Fruit fly (Drosophila melanogaster) whole organism, embryonic: ENCODE data around the gene Cyp6v1.

Source experiments
- ATbp ChIP-seq: fragments of 200-800 bp; sonication (Bioruptor generic); optimal IDR thresholded peaks from 2 replicates; lab custom pipeline; 2017; ENCODE audit warnings: missing biosample characterization, mild to moderate bottlenecking, missing genetic modification characterization, missing genetic modification reagents
- Adf1 ChIP-seq: fragments of 200-800 bp; sonication (Bioruptor generic); IDR thresholded peaks from 2 replicates; pipeline ENCODE4 v1.3.6; 2022; ENCODE audit warnings: missing biosample characterization, missing genetic modification characterization
- Atf-2 ChIP-seq: fragments of 200-800 bp; sonication (Bioruptor generic); optimal IDR thresholded peaks from 2 replicates; lab custom pipeline; 2016; ENCODE audit warnings: missing biosample characterization, missing genetic modification characterization
- CG10321 ChIP-seq: fragments of 200-800 bp; sonication (Bioruptor generic); IDR thresholded peaks from 2 replicates; pipeline ENCODE4 v1.3.6; 2022; ENCODE audit warnings: missing biosample characterization, missing genetic modification characterization
- CG11247 ChIP-seq: fragments of 200-800 bp; sonication (Bioruptor generic); IDR thresholded peaks from 2 replicates; pipeline ENCODE4 v1.3.6; 2022; ENCODE audit warnings: missing biosample characterization, missing genetic modification characterization
- CG1832 ChIP-seq: fragments of 200-800 bp; sonication (Bioruptor generic); optimal IDR thresholded peaks from 2 replicates; lab custom pipeline; 2017; ENCODE audit warnings: missing biosample characterization, mild to moderate bottlenecking, missing genetic modification characterization, inconsistent platforms
- CG18764 ChIP-seq: fragments of 200-800 bp; sonication (Bioruptor generic); optimal IDR thresholded peaks from 3 replicates; lab custom pipeline; 2016; ENCODE audit warnings: missing biosample characterization, missing genetic modification characterization
- CG33213 ChIP-seq: fragments of 200-800 bp; sonication (Bioruptor generic); optimal IDR thresholded peaks from 3 replicates; lab custom pipeline; 2016; ENCODE audit warnings: missing biosample characterization, missing genetic modification characterization
- CG4328 ChIP-seq: fragments of 200-800 bp; sonication (Bioruptor generic); optimal IDR thresholded peaks from 3 replicates; lab custom pipeline; 2017; ENCODE audit warnings: missing biosample characterization, missing genetic modification reagents, missing genetic modification characterization
- CG4360 ChIP-seq: fragments of 200-800 bp; sonication (Bioruptor generic); IDR thresholded peaks from 2 replicates; pipeline ENCODE4 v1.3.6; 2022; ENCODE audit warnings: missing biosample characterization, missing genetic modification characterization
- CG4404 ChIP-seq: fragments of 200-800 bp; sonication (Bioruptor generic); IDR thresholded peaks from 2 replicates; pipeline ENCODE4 v1.3.6; 2022; ENCODE audit warnings: missing biosample characterization, missing genetic modification characterization
- CG4424 ChIP-seq: fragments of 200-800 bp; sonication (Bioruptor generic); optimal IDR thresholded peaks from 3 replicates; lab custom pipeline; 2016; ENCODE audit warnings: missing biosample characterization, missing genetic modification characterization
- CG5245 ChIP-seq: fragments of 200-800 bp; sonication (Bioruptor generic); optimal IDR thresholded peaks from 3 replicates; lab custom pipeline; 2016; ENCODE audit warnings: missing biosample characterization, missing genetic modification characterization
- D19A ChIP-seq: fragments of 200-800 bp; optimal IDR thresholded peaks from 3 replicates; lab custom pipeline; 2019; ENCODE audit warnings: missing biosample characterization, mild to moderate bottlenecking, missing genetic modification characterization, moderate library complexity
- Deaf1 ChIP-seq: fragments of 200-800 bp; optimal IDR thresholded peaks from 3 replicates; lab custom pipeline; 2019; ENCODE audit warnings: missing biosample characterization, mild to moderate bottlenecking, missing genetic modification characterization, moderate library complexity
- HHEX ChIP-seq: fragments of 200-800 bp; sonication (Bioruptor generic); optimal IDR thresholded peaks from 3 replicates; lab custom pipeline; 2017; ENCODE audit warnings: missing biosample characterization, mild to moderate bottlenecking, missing genetic modification characterization, missing genetic modification reagents
- Hr3 ChIP-seq: fragments of 200-800 bp; sonication (Bioruptor generic); optimal IDR thresholded peaks from 3 replicates; lab custom pipeline; 2016; ENCODE audit warnings: missing biosample characterization, missing genetic modification characterization
- Nf-YB ChIP-seq: fragments of 200-800 bp; sonication (Bioruptor generic); optimal IDR thresholded peaks from 3 replicates; lab custom pipeline; 2019; ENCODE audit warnings: missing biosample characterization, mild to moderate bottlenecking, missing genetic modification characterization, moderate library complexity
- Nf-YC ChIP-seq: fragments of 200-800 bp; optimal IDR thresholded peaks from 3 replicates; lab custom pipeline; 2019; ENCODE audit warnings: missing biosample characterization, mild to moderate bottlenecking, missing genetic modification characterization, moderate library complexity
- NfI ChIP-seq: fragments of 200-800 bp; sonication (Bioruptor generic); optimal IDR thresholded peaks from 3 replicates; lab custom pipeline; 2018; ENCODE audit warnings: missing biosample characterization, mild to moderate bottlenecking, missing genetic modification characterization, moderate library complexity
- Pdp1 ChIP-seq, 2 experiments: fragments of 200-800 bp; sonication (Bioruptor generic); optimal IDR thresholded peaks; 3 replicates each; lab custom pipeline; 2016; ENCODE audit warnings: missing biosample characterization in 2 of 2, missing genetic modification characterization in 2 of 2, mild to moderate bottlenecking in 1 of 2, moderate library complexity in 1 of 2
- Sin3A ChIP-seq: fragments of >200 bp; optimal IDR thresholded peaks from 2 replicates; lab custom pipeline; 2018
- Xbp1 ChIP-seq: fragments of 200-800 bp; sonication (Bioruptor generic); optimal IDR thresholded peaks from 3 replicates; lab custom pipeline; 2016; ENCODE audit warnings: missing biosample characterization, mild to moderate bottlenecking, missing genetic modification characterization
- abd-A ChIP-seq: fragments of 200-800 bp; sonication (Bioruptor generic); optimal IDR thresholded peaks from 3 replicates; lab custom pipeline; 2019; ENCODE audit warnings: missing biosample characterization, mild to moderate bottlenecking, missing genetic modification characterization, moderate library complexity
- amos ChIP-seq: fragments of 200-800 bp; sonication (Bioruptor generic); IDR thresholded peaks from 2 replicates; pipeline ENCODE4 v1.3.6; 2022; ENCODE audit warnings: missing biosample characterization, missing genetic modification characterization; ENCODE audit not compliant: partially characterized antibody
- az2 ChIP-seq: fragments of 200-800 bp; sonication (Bioruptor generic); optimal IDR thresholded peaks from 3 replicates; lab custom pipeline; 2016; ENCODE audit warnings: missing biosample characterization, missing genetic modification characterization
- bcd ChIP-seq: fragments of 200-800 bp; sonication (Bioruptor generic); optimal IDR thresholded peaks from 2 replicates; lab custom pipeline; 2017; ENCODE audit warnings: missing biosample characterization, mild to moderate bottlenecking, missing genetic modification characterization
- crol ChIP-seq: fragments of 200-800 bp; sonication (Bioruptor generic); IDR thresholded peaks from 2 replicates; pipeline ENCODE4 v1.3.6; 2022; ENCODE audit warnings: missing biosample characterization, missing genetic modification characterization
- cwo ChIP-seq: fragments of 200-800 bp; sonication (Bioruptor generic); optimal IDR thresholded peaks from 3 replicates; lab custom pipeline; 2017; ENCODE audit warnings: missing biosample characterization, missing genetic modification characterization, mild to moderate bottlenecking, moderate library complexity, missing genetic modification reagents
- dan ChIP-seq: fragments of 200-800 bp; sonication (Bioruptor generic); IDR thresholded peaks from 2 replicates; pipeline ENCODE4 v1.3.6; 2022; ENCODE audit warnings: missing biosample characterization, missing genetic modification characterization
- danr ChIP-seq: fragments of 200-800 bp; sonication (Bioruptor generic); IDR thresholded peaks from 2 replicates; pipeline ENCODE4 v1.3.6; 2022; ENCODE audit warnings: missing biosample characterization, missing genetic modification characterization
- dmrt11E ChIP-seq: fragments of 200-800 bp; sonication (Bioruptor generic); optimal IDR thresholded peaks from 3 replicates; lab custom pipeline; 2018; ENCODE audit warnings: missing biosample characterization, mild to moderate bottlenecking, missing genetic modification characterization, moderate library complexity
- emc ChIP-seq: fragments of 200-800 bp; sonication (Bioruptor generic); optimal IDR thresholded peaks from 2 replicates; lab custom pipeline; 2016; ENCODE audit warnings: missing biosample characterization, missing genetic modification characterization
- gce ChIP-seq: fragments of 200-800 bp; sonication (Bioruptor generic); IDR thresholded peaks from 3 replicates; pipeline ENCODE4 v1.3.6; 2022; ENCODE audit warnings: missing biosample characterization, missing genetic modification characterization
- ham ChIP-seq: fragments of 200-800 bp; sonication (Bioruptor generic); IDR thresholded peaks from 2 replicates; pipeline ENCODE4 v1.3.6; 2022; ENCODE audit warnings: missing biosample characterization, missing genetic modification characterization
- luna ChIP-seq: fragments of 200-800 bp; sonication (Bioruptor generic); optimal IDR thresholded peaks from 2 replicates; lab custom pipeline; 2016; ENCODE audit warnings: missing biosample characterization, missing genetic modification characterization
- mirr ChIP-seq: fragments of 200-800 bp; sonication (Bioruptor generic); optimal IDR thresholded peaks from 3 replicates; lab custom pipeline; 2018; ENCODE audit warnings: missing biosample characterization, mild to moderate bottlenecking, missing genetic modification characterization
- nerfin-1 ChIP-seq: fragments of 200-800 bp; sonication (Bioruptor generic); optimal IDR thresholded peaks from 3 replicates; lab custom pipeline; 2019; ENCODE audit warnings: missing biosample characterization, mild to moderate bottlenecking, missing genetic modification characterization, moderate library complexity
- nerfin-2 ChIP-seq: fragments of 200-800 bp; sonication (Bioruptor generic); IDR thresholded peaks from 2 replicates; pipeline ENCODE4 v1.3.6; 2022; ENCODE audit warnings: missing biosample characterization, missing genetic modification characterization; ENCODE audit not compliant: partially characterized antibody
- phol ChIP-seq: fragments of 200-800 bp; sonication (Bioruptor generic); optimal IDR thresholded peaks from 3 replicates; lab custom pipeline; 2018; ENCODE audit warnings: missing biosample characterization, mild to moderate bottlenecking, missing genetic modification characterization, moderate library complexity
- pita ChIP-seq: fragments of 200-800 bp; sonication (Bioruptor generic); optimal IDR thresholded peaks from 2 replicates; lab custom pipeline; 2017; ENCODE audit warnings: missing biosample characterization, mild to moderate bottlenecking, missing genetic modification characterization
- run ChIP-seq: fragments of 200-800 bp; sonication (Bioruptor generic); optimal IDR thresholded peaks from 3 replicates; lab custom pipeline; 2018; ENCODE audit warnings: missing biosample characterization, mild to moderate bottlenecking, missing genetic modification characterization
- seq ChIP-seq: fragments of 200-800 bp; sonication (Bioruptor generic); IDR thresholded peaks from 2 replicates; pipeline ENCODE4 v1.3.6; 2022; ENCODE audit warnings: missing biosample characterization, missing genetic modification characterization
- sqz ChIP-seq: fragments of 200-800 bp; sonication (Bioruptor generic); optimal IDR thresholded peaks from 3 replicates; lab custom pipeline; 2018; ENCODE audit warnings: missing biosample characterization, mild to moderate bottlenecking, missing genetic modification characterization
- wdn ChIP-seq: fragments of 200-800 bp; sonication (Bioruptor generic); IDR thresholded peaks from 2 replicates; pipeline ENCODE4 v1.3.6; 2022; ENCODE audit warnings: missing biosample characterization, missing genetic modification characterization
- z ChIP-seq: fragments of 200-800 bp; sonication (Bioruptor generic); IDR thresholded peaks from 3 replicates; pipeline ENCODE4 v1.3.6; 2022; ENCODE audit warnings: missing biosample characterization, missing genetic modification characterization

The Cyp6v1 gene

dm6 chrX:20687252-20687651 lies 30.3 kb downstream of the Cyp6v1 start (continued):
- no peak for TF ChIP-seq Hr3 (GFP tag; lab: Kevin White, UChicago)
- TF ChIP-seq CG4328 (GFP tag; lab: Kevin White, UChicago), result no peak
- no peak for TF ChIP-seq ham
- TF ChIP-seq CG1832 (GFP tag; lab: Kevin White, UChicago), result peak; percentile 81
- TF ChIP-seq emc (GFP tag; lab: Kevin White, UChicago), result no peak
- no peak for TF ChIP-seq amos (GFP tag; lab: Robert Waterston, UW)
- no peak for TF ChIP-seq mirr (GFP tag; lab: Kevin White, UChicago)
- TF ChIP-seq CG11247 (GFP tag; lab: Robert Waterston, UW), result no peak
- peak; percentile 94 for TF ChIP-seq run
- no peak for TF ChIP-seq CG4404 (GFP tag; lab: Robert Waterston, UW)
- TF ChIP-seq CG33213, result no peak
- no peak for TF ChIP-seq HHEX
- peak; percentile 46 for TF ChIP-seq Deaf1 (tag; lab: Kevin White, UChicago)
- TF ChIP-seq phol (tag; lab: Kevin White, UChicago), result no peak
- no peak for TF ChIP-seq wdn (GFP tag; lab: Robert Waterston, UW)
- peak; percentile 62; the same call in 1 of the 2 replicates for TF ChIP-seq Adf1 (GFP tag; lab: Robert Waterston, UW)
- no peak for TF ChIP-seq D19A (tag; lab: Kevin White, UChicago)
- TF ChIP-seq cwo (GFP tag; lab: Kevin White, UChicago), result no peak
- TF ChIP-seq crol (GFP tag; lab: Robert Waterston, UW), result peak; percentile 82
- TF ChIP-seq az2 (GFP tag; lab: Kevin White, UChicago), result no peak
- TF ChIP-seq Xbp1 (GFP tag; lab: Kevin White, UChicago), result no peak
- no peak for TF ChIP-seq nerfin-2 (GFP tag; lab: Robert Waterston, UW)
- TF ChIP-seq Nf-YC, result peak; percentile 95
- peak; percentile 88 for TF ChIP-seq Nf-YB (GFP tag; lab: Kevin White, UChicago)
- TF ChIP-seq ATbp (GFP tag; lab: Kevin White, UChicago), result no peak
- peak; percentile 86 for TF ChIP-seq CG10321 (GFP tag; lab: Robert Waterston, UW)
- TF ChIP-seq luna (GFP tag; lab: Kevin White, UChicago), result no peak
- TF ChIP-seq abd-A, result peak; percentile 46
- TF ChIP-seq gce (GFP tag; lab: Robert Waterston, UW), result no peak
- no peak for TF ChIP-seq NfI (GFP tag; lab: Kevin White, UChicago)
- peak; percentile 94 for TF ChIP-seq seq
- TF ChIP-seq dan (GFP tag; lab: Robert Waterston, UW), result no peak
- no peak for TF ChIP-seq CG5245 (GFP tag; lab: Kevin White, UChicago)
- TF ChIP-seq bcd (GFP tag; lab: Kevin White, UChicago), result no peak
- no peak for TF ChIP-seq CG4424 (GFP tag; lab: Kevin White, UChicago)
- no peak for TF ChIP-seq pita (GFP tag; lab: Kevin White, UChicago)
- no peak for TF ChIP-seq CG18764
- no peak for TF ChIP-seq Sin3A
- no peak for TF ChIP-seq nerfin-1 (tag; lab: Kevin White, UChicago)

- peak; percentile 54 for TF ChIP-seq run
- TF ChIP-seq Nf-YC, result peak; percentile 80
- peak; percentile 51; the same call in 1 of the 2 replicates for TF ChIP-seq seq
- peak; percentile 87 for TF ChIP-seq Nf-YB (GFP tag; lab: Kevin White, UChicago)
- peak in 1 of 2 experiments; percentile 34 for TF ChIP-seq Pdp1 (GFP tag; optimal IDR thresholded peaks at IDR 0.05; lab: Kevin White, UChicago)
- peak; percentile 62 for TF ChIP-seq sqz
- no peak for TF ChIP-seq Atf-2 (GFP tag; lab: Kevin White, UChicago)
- no peak for TF ChIP-seq dmrt11E (tag; lab: Kevin White, UChicago)
- 0 out of 2 replicates have a peak, but pooled peaks have one; percentile 19 for TF ChIP-seq CG4360
- peak; percentile 90 for TF ChIP-seq z
- peak; percentile 17 for TF ChIP-seq Deaf1 (tag; lab: Kevin White, UChicago)
- TF ChIP-seq danr (GFP tag; lab: Robert Waterston, UW), result no peak
- peak; percentile 93 for TF ChIP-seq Adf1 (GFP tag; lab: Robert Waterston, UW)
- peak; percentile 91 for TF ChIP-seq crol (GFP tag; lab: Robert Waterston, UW)
Observed at dm6 chrX:20689504-20689903, 32.6 kb downstream of the Cyp6v1 start.
